Fruit fly (Drosophila melanogaster) whole organism, embryonic: ENCODE data around the gene CG1074.

Experiments used
- Bgb ChIP-seq: fragments of 200-800 bp; sonication (Bioruptor generic); IDR thresholded peaks from 2 replicates; pipeline ENCODE4 v1.3.6; 2022; ENCODE audit warnings: missing biosample characterization, missing genetic modification characterization; ENCODE audit not compliant: partially characterized antibody
- CG10979 ChIP-seq: fragments of 200-800 bp; sonication (Bioruptor generic); optimal IDR thresholded peaks from 2 replicates; lab custom pipeline; 2018; ENCODE audit warnings: missing biosample characterization, mild to moderate bottlenecking, missing genetic modification characterization, moderate library complexity
- CG11085 ChIP-seq: fragments of 200-800 bp; sonication (Bioruptor generic); IDR thresholded peaks from 2 replicates; pipeline ENCODE4 v1.3.6; 2022; ENCODE audit warnings: missing biosample characterization, missing genetic modification characterization
- CG12299 ChIP-seq: fragments of 200-800 bp; sonication (Bioruptor generic); optimal IDR thresholded peaks from 2 replicates; lab custom pipeline; 2018; ENCODE audit warnings: missing biosample characterization, mild to moderate bottlenecking, missing genetic modification characterization
- CG1233 ChIP-seq: fragments of 200-800 bp; sonication (Bioruptor generic); optimal IDR thresholded peaks from 4 replicates; lab custom pipeline; 2018; ENCODE audit warnings: missing biosample characterization, mild to moderate bottlenecking, missing genetic modification characterization
- CG13287 ChIP-seq: fragments of 200-800 bp; sonication (Bioruptor generic); IDR thresholded peaks from 2 replicates; pipeline ENCODE4 v1.3.6; 2022; ENCODE audit warnings: missing biosample characterization, missing genetic modification characterization; ENCODE audit not compliant: partially characterized antibody
- CG16813 ChIP-seq: fragments of 200-800 bp; sonication (Bioruptor generic); IDR thresholded peaks from 3 replicates; pipeline ENCODE4 v1.3.6; 2022; ENCODE audit warnings: missing biosample characterization, missing genetic modification characterization; ENCODE audit not compliant: partially characterized antibody
- CG17568 ChIP-seq: fragments of 200-800 bp; sonication (Bioruptor generic); optimal IDR thresholded peaks from 2 replicates; lab custom pipeline; 2018; ENCODE audit warnings: missing biosample characterization, mild to moderate bottlenecking, missing genetic modification characterization, moderate library complexity
- CG34224 ChIP-seq: fragments of 200-800 bp; sonication (Bioruptor generic); IDR thresholded peaks from 3 replicates; pipeline ENCODE4 v1.3.6; 2022; ENCODE audit warnings: missing biosample characterization, missing genetic modification characterization; ENCODE audit not compliant: partially characterized antibody
- CG4360 ChIP-seq: fragments of 200-800 bp; sonication (Bioruptor generic); IDR thresholded peaks from 2 replicates; pipeline ENCODE4 v1.3.6; 2022; ENCODE audit warnings: missing biosample characterization, missing genetic modification characterization
- CG4424 ChIP-seq: fragments of 200-800 bp; sonication (Bioruptor generic); optimal IDR thresholded peaks from 3 replicates; lab custom pipeline; 2016; ENCODE audit warnings: missing biosample characterization, missing genetic modification characterization
- CG4617 ChIP-seq: fragments of 200-800 bp; sonication (Bioruptor generic); optimal IDR thresholded peaks from 3 replicates; lab custom pipeline; 2016; ENCODE audit warnings: missing biosample characterization, missing genetic modification characterization, borderline replicate concordance
- CG6813 ChIP-seq: fragments of 200-800 bp; sonication (Bioruptor generic); optimal IDR thresholded peaks from 2 replicates; lab custom pipeline; 2017; ENCODE audit warnings: missing biosample characterization, missing genetic modification characterization, mild to moderate bottlenecking, moderate library complexity, missing genetic modification reagents
- CG7963 ChIP-seq: fragments of 200-800 bp; sonication (Bioruptor generic); IDR thresholded peaks from 3 replicates; pipeline ENCODE4 v1.3.6; 2022; ENCODE audit warnings: missing biosample characterization, missing genetic modification characterization; ENCODE audit not compliant: partially characterized antibody
- CG9797 ChIP-seq: fragments of 200-800 bp; sonication (Bioruptor generic); optimal IDR thresholded peaks from 3 replicates; lab custom pipeline; 2018; ENCODE audit warnings: missing biosample characterization, mild to moderate bottlenecking, missing genetic modification characterization
- Dbx ChIP-seq: fragments of 200-800 bp; sonication (Bioruptor generic); IDR thresholded peaks from 3 replicates; pipeline ENCODE4 v1.3.6; 2022; ENCODE audit warnings: missing biosample characterization, missing genetic modification characterization
- Dll ChIP-seq: fragments of 200-800 bp; sonication (Bioruptor generic); IDR thresholded peaks from 4 replicates; pipeline ENCODE4 v1.3.6; 2022; ENCODE audit warnings: missing biosample characterization, missing genetic modification characterization; ENCODE audit not compliant: partially characterized antibody
- Dp ChIP-seq: fragments of 200-800 bp; sonication (Bioruptor generic); optimal IDR thresholded peaks from 2 replicates; lab custom pipeline; 2018; ENCODE audit warnings: missing biosample characterization, mild to moderate bottlenecking, missing genetic modification characterization, moderate library complexity
- Eip74EF ChIP-seq, 2 experiments: fragments of 200-800 bp in 1 of 2; fragments of >200 bp in 1 of 2; sonication (Bioruptor generic) in 1 of 2; optimal IDR thresholded peaks; 2 replicates each; lab custom pipeline; 2017 to 2019; ENCODE audit warnings: missing biosample characterization in 2 of 2, missing genetic modification characterization in 2 of 2, mild to moderate bottlenecking in 1 of 2, moderate library complexity in 1 of 2
- HLH54F ChIP-seq: fragments of 200-800 bp; sonication (Bioruptor generic); optimal IDR thresholded peaks from 3 replicates; lab custom pipeline; 2016; ENCODE audit warnings: missing biosample characterization, missing genetic modification characterization
- HmgD ChIP-seq: fragments of 200-800 bp; sonication (Bioruptor generic); optimal IDR thresholded peaks from 3 replicates; lab custom pipeline; 2016; ENCODE audit warnings: missing biosample characterization, missing genetic modification characterization
- Hr51 ChIP-seq, 2 experiments: fragments of 200-800 bp; sonication (Bioruptor generic); optimal IDR thresholded peaks; 2 replicates in 1 of 2; 3 replicates in 1 of 2; lab custom pipeline; 2016 to 2018; ENCODE audit warnings: missing biosample characterization in 2 of 2, missing genetic modification characterization in 2 of 2, mild to moderate bottlenecking in 1 of 2, moderate library complexity in 1 of 2
- MBD-R2 ChIP-seq: fragments of 200-800 bp; sonication (Bioruptor generic); IDR thresholded peaks from 2 replicates; pipeline ENCODE4 v1.3.6; 2022; ENCODE audit warnings: missing biosample characterization, missing genetic modification characterization
- Meics ChIP-seq: fragments of 200-800 bp; sonication (Bioruptor generic); optimal IDR thresholded peaks from 2 replicates; lab custom pipeline; 2017; ENCODE audit warnings: missing biosample characterization, mild to moderate bottlenecking, missing genetic modification characterization
- Mes4 ChIP-seq: fragments of 200-800 bp; sonication (Bioruptor generic); optimal IDR thresholded peaks from 2 replicates; lab custom pipeline; 2016; ENCODE audit warnings: missing biosample characterization, missing genetic modification characterization
- NK7.1 ChIP-seq: fragments of 200-800 bp; sonication (Bioruptor generic); optimal IDR thresholded peaks from 3 replicates; lab custom pipeline; 2016; ENCODE audit warnings: missing biosample characterization, missing genetic modification characterization
- Scr ChIP-seq: fragments of 200-800 bp; sonication (Bioruptor generic); IDR thresholded peaks from 2 replicates; pipeline ENCODE4 v1.3.6; 2022; ENCODE audit warnings: missing biosample characterization, missing genetic modification characterization; ENCODE audit not compliant: partially characterized antibody
- Sin3A ChIP-seq: fragments of >200 bp; optimal IDR thresholded peaks from 2 replicates; lab custom pipeline; 2018
- Sox100B ChIP-seq: fragments of 200-800 bp; sonication (Bioruptor generic); optimal IDR thresholded peaks from 3 replicates; lab custom pipeline; 2018; ENCODE audit warnings: missing biosample characterization, mild to moderate bottlenecking, missing genetic modification characterization
- YL-1 ChIP-seq: fragments of 200-800 bp; sonication (Bioruptor generic); optimal IDR thresholded peaks from 3 replicates; lab custom pipeline; 2017; ENCODE audit warnings: missing biosample characterization, mild to moderate bottlenecking, missing genetic modification characterization
- bigmax ChIP-seq: fragments of 200-800 bp; sonication (Bioruptor generic); optimal IDR thresholded peaks from 2 replicates; lab custom pipeline; 2018; ENCODE audit warnings: missing biosample characterization, mild to moderate bottlenecking, missing genetic modification characterization
- corto ChIP-seq: fragments of 200-800 bp; sonication (Bioruptor generic); optimal IDR thresholded peaks from 2 replicates; lab custom pipeline; 2016; ENCODE audit warnings: missing biosample characterization, mild to moderate bottlenecking, missing genetic modification characterization, moderate library complexity
- gfzf ChIP-seq: fragments of 200-800 bp; sonication (Bioruptor generic); optimal IDR thresholded peaks from 2 replicates; lab custom pipeline; 2016; ENCODE audit warnings: missing biosample characterization, mild to moderate bottlenecking, missing genetic modification characterization, moderate library complexity
- gsb-n ChIP-seq: fragments of 200-800 bp; sonication (Bioruptor generic); optimal IDR thresholded peaks from 3 replicates; lab custom pipeline; 2018; ENCODE audit warnings: missing biosample characterization, mild to moderate bottlenecking, missing genetic modification characterization
- nerfin-1 ChIP-seq: fragments of 200-800 bp; sonication (Bioruptor generic); optimal IDR thresholded peaks from 3 replicates; lab custom pipeline; 2019; ENCODE audit warnings: missing biosample characterization, mild to moderate bottlenecking, missing genetic modification characterization, moderate library complexity
- pros ChIP-seq: fragments of 200-800 bp; sonication (Bioruptor generic); optimal IDR thresholded peaks from 3 replicates; lab custom pipeline; 2019; ENCODE audit warnings: missing biosample characterization, mild to moderate bottlenecking, missing genetic modification characterization, moderate library complexity
- pzg ChIP-seq: fragments of 200-800 bp; sonication (Bioruptor generic); optimal IDR thresholded peaks from 3 replicates; lab custom pipeline; 2018; ENCODE audit warnings: missing biosample characterization, mild to moderate bottlenecking, missing genetic modification characterization, moderate library complexity
- repo ChIP-seq: fragments of 200-800 bp; sonication (Bioruptor generic); optimal IDR thresholded peaks from 2 replicates; lab custom pipeline; 2016; ENCODE audit warnings: missing biosample characterization, missing genetic modification characterization
- tin ChIP-seq: fragments of 200-800 bp; sonication (Bioruptor generic); optimal IDR thresholded peaks from 3 replicates; lab custom pipeline; 2016; ENCODE audit warnings: missing biosample characterization, missing genetic modification characterization
- usp ChIP-seq: fragments of >200 bp; optimal IDR thresholded peaks from 2 replicates; lab custom pipeline; 2017; ENCODE audit warnings: missing biosample characterization, missing genetic modification characterization
- z ChIP-seq: fragments of 200-800 bp; sonication (Bioruptor generic); IDR thresholded peaks from 3 replicates; pipeline ENCODE4 v1.3.6; 2022; ENCODE audit warnings: missing biosample characterization, missing genetic modification characterization

Gene CG1074

DNA sequence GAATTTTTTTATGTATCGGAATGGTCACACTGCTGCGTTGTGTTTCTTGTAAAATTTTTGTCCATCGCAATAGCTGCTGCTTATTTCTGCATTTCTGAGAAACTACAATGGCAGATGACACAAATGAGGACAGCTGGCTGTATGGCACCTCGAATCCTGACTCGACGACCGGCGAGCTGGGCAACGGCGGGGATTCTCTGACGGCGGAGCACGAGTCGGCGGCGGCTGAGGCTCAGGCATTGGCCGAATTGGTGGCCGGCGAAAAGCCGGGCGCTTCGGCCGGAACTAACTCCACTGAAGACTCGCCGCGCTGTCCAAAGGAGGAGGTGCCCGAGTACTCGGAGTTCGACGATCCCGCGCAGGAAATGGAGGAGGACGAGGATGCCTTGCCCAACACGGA, 51.2 kb downstream of the CG1074 start, which contains the start of gene Fip1 (continued):
- no peak for TF ChIP-seq bigmax (GFP tag; lab: Kevin White, UChicago)
- TF ChIP-seq pzg (GFP tag; lab: Kevin White, UChicago): peak; percentile 6
- no peak for TF ChIP-seq z (GFP tag; lab: Robert Waterston, UW)
- TF ChIP-seq Dbx: 0 out of 3 replicates have a peak, but pooled peaks have one; percentile 19
- TF ChIP-seq CG6813 (GFP tag; lab: Kevin White, UChicago): no peak
- no peak for TF ChIP-seq Dp
- peak; percentile 32; the same call in 1 of the 2 replicates for TF ChIP-seq Bgb (GFP tag; lab: Robert Waterston, UW)
- no peak for TF ChIP-seq Hr51 (GFP tag; optimal IDR thresholded peaks at IDR 0.05; lab: Kevin White, UChicago)
- peak; percentile 48 for TF ChIP-seq gfzf
- peak; percentile 46 for TF ChIP-seq CG9797 (GFP tag; lab: Kevin White, UChicago)
- TF ChIP-seq NK7.1: no peak
- no peak for TF ChIP-seq CG12299 (tag; lab: Kevin White, UChicago)
- TF ChIP-seq Meics (GFP tag; lab: Kevin White, UChicago): no peak
- TF ChIP-seq HLH54F (GFP tag; lab: Kevin White, UChicago): no peak
- TF ChIP-seq gsb-n (tag; lab: Kevin White, UChicago): no peak
- peak; percentile 31; the same call in 1 of the 2 replicates for TF ChIP-seq Scr (GFP tag; lab: Robert Waterston, UW)
- TF ChIP-seq CG10979 (tag; lab: Kevin White, UChicago): no peak
- peak; percentile 43; the same call in 1 of the 2 replicates for TF ChIP-seq CG4360
- TF ChIP-seq CG4424 (GFP tag; lab: Kevin White, UChicago): no peak
- 0 out of 3 replicates have a peak, but pooled peaks have one; percentile 10 for TF ChIP-seq CG16813 (GFP tag; lab: Robert Waterston, UW)
- TF ChIP-seq CG1233 (GFP tag; lab: Kevin White, UChicago): no peak
- no peak for TF ChIP-seq tin (GFP tag; lab: Kevin White, UChicago)
- TF ChIP-seq CG7963 (GFP tag; lab: Robert Waterston, UW): no peak
- no peak for TF ChIP-seq CG11085 (GFP tag; lab: Robert Waterston, UW)
- peak; percentile 72 for TF ChIP-seq MBD-R2 (GFP tag; lab: Robert Waterston, UW)
- TF ChIP-seq nerfin-1 (tag; lab: Kevin White, UChicago): no peak
- no peak for TF ChIP-seq Eip74EF (GFP tag; optimal IDR thresholded peaks at IDR 0.05; lab: Kevin White, UChicago)
- peak; percentile 2 for TF ChIP-seq Sin3A (lab: Kevin White, UChicago)
- peak; percentile 45 for TF ChIP-seq CG4617
- no peak for TF ChIP-seq HmgD (GFP tag; lab: Kevin White, UChicago)
- no peak for TF ChIP-seq corto (GFP tag; lab: Kevin White, UChicago)
- no peak for TF ChIP-seq Mes4 (GFP tag; lab: Kevin White, UChicago)
- TF ChIP-seq Dll: 0 out of 4 replicates have a peak, but pooled peaks have one; percentile 39
- no peak for TF ChIP-seq pros (GFP tag; lab: Kevin White, UChicago)
- no peak for TF ChIP-seq Sox100B
- TF ChIP-seq repo: no peak
- peak; percentile 22 for TF ChIP-seq YL-1 (GFP tag; lab: Kevin White, UChicago)
- no peak for TF ChIP-seq CG17568
- TF ChIP-seq CG34224 (GFP tag; lab: Robert Waterston, UW): 0 out of 3 replicates have a peak, but pooled peaks have one; percentile 18
- peak; percentile 29; the same call in 1 of the 2 replicates for TF ChIP-seq CG13287 (GFP tag; lab: Robert Waterston, UW)
- TF ChIP-seq usp (GFP tag; lab: Kevin White, UChicago): no peak
